Worm (Caenorhabditis elegans) whole organism, young adult: Measurements from ENCODE around the gene Y54H5A.2.

Experiments
- C06A6.2 ChIP-seq: fragments of 200-800 bp; sonication (Bioruptor generic); conservative IDR thresholded peaks from 2 replicates; pipeline ENCODE4 v1.3.6; 2022; ENCODE audit warnings: missing genetic modification characterization, missing compliant biosample characterization
- F33H1.4 ChIP-seq: fragments of 200-800 bp; sonication (Bioruptor generic); IDR thresholded peaks from 2 replicates; pipeline ENCODE4 v1.3.6; 2022; ENCODE audit warnings: missing genetic modification reagents, missing genetic modification characterization, missing compliant biosample characterization
- F39B2.1 ChIP-seq: fragments of 200-800 bp; sonication (Bioruptor generic); IDR thresholded peaks from 2 replicates; pipeline ENCODE4 v1.3.6; 2022; ENCODE audit warnings: missing genetic modification reagents, missing genetic modification characterization, missing compliant biosample characterization
- F55B11.4 ChIP-seq: sonication (generic microtip); optimal IDR thresholded peaks from 2 replicates; lab custom pipeline; 2016; ENCODE audit warnings: missing compliant biosample characterization, missing genetic modification characterization, borderline replicate concordance; ENCODE audit not compliant: insufficient read depth
- T07F8.4 ChIP-seq: sonication (generic microtip); optimal IDR thresholded peaks from 2 replicates; lab custom pipeline; 2016; ENCODE audit warnings: mild to moderate bottlenecking, missing genetic modification characterization, moderate library complexity, missing compliant biosample characterization
- T26A5.8 ChIP-seq: sonication (generic microtip); optimal IDR thresholded peaks from 2 replicates; lab custom pipeline; 2016; ENCODE audit warnings: missing genetic modification characterization, missing compliant biosample characterization
- Y56A3A.18 ChIP-seq: fragments of 200-800 bp; sonication (Bioruptor generic); IDR thresholded peaks from 2 replicates; pipeline ENCODE4 v1.3.6; 2022; ENCODE audit warnings: missing genetic modification reagents, missing genetic modification characterization, missing compliant biosample characterization
- Y95B8A.8 ChIP-seq: fragments of 200-800 bp; sonication (Bioruptor generic); IDR thresholded peaks from 2 replicates; pipeline ENCODE4 v1.3.6; 2022; ENCODE audit warnings: missing genetic modification reagents, missing genetic modification characterization, missing compliant biosample characterization
- ZK185.1 ChIP-seq: sonication (generic microtip); optimal IDR thresholded peaks from 2 replicates; lab custom pipeline; 2016; ENCODE audit warnings: mild to moderate bottlenecking, missing genetic modification characterization, missing compliant biosample characterization; ENCODE audit not compliant: poor library complexity, severe bottlenecking
- attf-3 ChIP-seq: fragments of 200-800 bp; sonication (Bioruptor generic); conservative IDR thresholded peaks from 2 replicates; pipeline ENCODE4 v1.3.6; 2022; ENCODE audit warnings: missing genetic modification reagents, missing genetic modification characterization, missing compliant biosample characterization
- attf-6 ChIP-seq: fragments of 200-800 bp; sonication (Bioruptor generic); IDR thresholded peaks from 2 replicates; pipeline ENCODE4 v1.3.6; 2022; ENCODE audit warnings: missing genetic modification reagents, missing genetic modification characterization, missing compliant biosample characterization
- bed-2 ChIP-seq: fragments of 200-800 bp; sonication (Bioruptor generic); IDR thresholded peaks from 2 replicates; pipeline ENCODE4 v1.3.6; 2022; ENCODE audit warnings: missing genetic modification reagents, missing genetic modification characterization, missing compliant biosample characterization
- ceh-91 ChIP-seq: fragments of 200-800 bp; sonication (Bioruptor generic); IDR thresholded peaks from 2 replicates; pipeline ENCODE4 v1.3.6; 2022; ENCODE audit warnings: missing genetic modification reagents, missing genetic modification characterization, missing compliant biosample characterization
- dox-1 ChIP-seq: fragments of 200-800 bp; sonication (Bioruptor generic); IDR thresholded peaks from 2 replicates; pipeline ENCODE4 v1.3.6; 2022; ENCODE audit warnings: missing genetic modification reagents, missing genetic modification characterization, missing compliant biosample characterization
- efl-1 ChIP-seq: fragments of 150-350 bp; optimal IDR thresholded peaks from 2 replicates; lab custom pipeline; 2014; ENCODE audit warnings: missing biosample characterization, missing genetic modification reagents, missing genetic modification characterization
- ekl-4 ChIP-seq: fragments of 200-800 bp; sonication (Bioruptor generic); IDR thresholded peaks from 2 replicates; pipeline ENCODE4 v1.3.6; 2022; ENCODE audit warnings: missing genetic modification reagents, missing genetic modification characterization, missing compliant biosample characterization
- hmg-1.2 ChIP-seq: fragments of 200-800 bp; sonication (Bioruptor generic); IDR thresholded peaks from 2 replicates; pipeline ENCODE4 v1.3.6; 2022; ENCODE audit warnings: missing genetic modification reagents, missing genetic modification characterization, missing compliant biosample characterization
- hrde-1 ChIP-seq: sonication (generic microtip); optimal IDR thresholded peaks from 2 replicates; lab custom pipeline; 2016; ENCODE audit warnings: missing genetic modification characterization, mild to moderate bottlenecking, missing compliant biosample characterization, moderate library complexity, missing genotype, missing genetic modification reagents, borderline replicate concordance
- let-607 ChIP-seq, 2 experiments: fragments of 200-800 bp in 1 of 2; sonication (Bioruptor generic) in 1 of 2; sonication (generic microtip) in 1 of 2; optimal IDR thresholded peaks; 2 replicates each; lab custom pipeline; 2016 to 2018; ENCODE audit warnings: mild to moderate bottlenecking in 2 of 2, missing compliant biosample characterization in 2 of 2, missing genetic modification characterization in 2 of 2, moderate library complexity in 2 of 2, missing genotype in 1 of 2
- lin-35 ChIP-seq, 3 experiments: fragments of 150-350 bp in 2 of 3; sonication (generic microtip) in 1 of 3; optimal IDR thresholded peaks; 2 replicates each; lab custom pipeline; 2014 to 2018; ENCODE audit warnings: missing biosample characterization in 3 of 3, missing genetic modification characterization in 3 of 3, missing genetic modification reagents in 3 of 3
- lin-54 ChIP-seq: fragments of 200-800 bp; sonication (Bioruptor generic); optimal IDR thresholded peaks from 2 replicates; lab custom pipeline; 2018; ENCODE audit warnings: mild to moderate bottlenecking, missing genetic modification characterization, missing compliant biosample characterization
- madf-3 ChIP-seq: fragments of 200-800 bp; sonication (Bioruptor generic); IDR thresholded peaks from 2 replicates; pipeline ENCODE4 v1.3.6; 2022; ENCODE audit warnings: missing genetic modification reagents, missing genetic modification characterization, missing compliant biosample characterization
- madf-6 ChIP-seq: fragments of 200-800 bp; sonication (Bioruptor generic); IDR thresholded peaks from 2 replicates; pipeline ENCODE4 v1.3.6; 2022; ENCODE audit warnings: missing genetic modification reagents, missing genetic modification characterization, missing compliant biosample characterization
- mcd-1 ChIP-seq: fragments of 200-800 bp; sonication (Bioruptor generic); IDR thresholded peaks from 2 replicates; pipeline ENCODE4 v1.3.6; 2022; ENCODE audit warnings: missing genetic modification reagents, missing genetic modification characterization, missing compliant biosample characterization
- mel-28 ChIP-seq: sonication (generic microtip); optimal IDR thresholded peaks from 2 replicates; lab custom pipeline; 2016; ENCODE audit warnings: borderline replicate concordance, mild to moderate bottlenecking, missing genetic modification characterization, missing compliant biosample characterization
- mes-4 ChIP-seq: sonication (generic microtip); optimal IDR thresholded peaks from 2 replicates; lab custom pipeline; 2016; ENCODE audit warnings: missing genotype, missing genetic modification characterization, missing compliant biosample characterization
- nfya-1 ChIP-seq: sonication (generic microtip); optimal IDR thresholded peaks from 2 replicates; lab custom pipeline; 2017; ENCODE audit warnings: antibody characterized with exemption, missing compliant biosample characterization, missing genetic modification characterization, borderline replicate concordance; ENCODE audit not compliant: insufficient read depth
- nfya-2 ChIP-seq: fragments of 200-800 bp; sonication (Bioruptor generic); IDR thresholded peaks from 2 replicates; pipeline ENCODE4 v1.3.6; 2022; ENCODE audit warnings: missing genetic modification reagents, missing genetic modification characterization, missing compliant biosample characterization
- nhr-120 ChIP-seq: fragments of 200-800 bp; sonication (Bioruptor generic); IDR thresholded peaks from 2 replicates; pipeline ENCODE4 v1.3.6; 2022; ENCODE audit warnings: missing genetic modification characterization, missing compliant biosample characterization
- nhr-80 ChIP-seq: sonication (generic microtip); optimal IDR thresholded peaks from 2 replicates; lab custom pipeline; 2016; ENCODE audit warnings: missing genetic modification characterization, missing compliant biosample characterization
- pbrm-1 ChIP-seq: fragments of 200-800 bp; sonication (Bioruptor generic); IDR thresholded peaks from 2 replicates; pipeline ENCODE4 v1.3.6; 2022; ENCODE audit warnings: missing genetic modification reagents, missing genetic modification characterization, missing compliant biosample characterization
- rec-8 ChIP-seq, 2 experiments: sonication (generic microtip); optimal IDR thresholded peaks; 2 replicates each; lab custom pipeline; 2016; ENCODE audit warnings: mild to moderate bottlenecking in 2 of 2, missing genetic modification characterization in 2 of 2, missing genetic modification reagents in 2 of 2, missing genotype in 2 of 2, missing biosample characterization in 1 of 2, missing compliant biosample characterization in 1 of 2, moderate library complexity in 1 of 2
- tbp1 ChIP-seq: fragments of 200-800 bp; sonication (Bioruptor generic); optimal IDR thresholded peaks from 2 replicates; lab custom pipeline; 2018; ENCODE audit warnings: mild to moderate bottlenecking, missing genetic modification characterization, missing compliant biosample characterization
- unc-130 ChIP-seq: sonication (generic microtip); optimal IDR thresholded peaks from 2 replicates; lab custom pipeline; 2016; ENCODE audit warnings: missing genetic modification reagents, missing genetic modification characterization, missing compliant biosample characterization
- ztf-18 ChIP-seq: sonication (generic microtip); optimal IDR thresholded peaks from 2 replicates; lab custom pipeline; 2016; ENCODE audit warnings: missing genotype, mild to moderate bottlenecking, missing genetic modification characterization, missing compliant biosample characterization
- ztf-28 ChIP-seq: fragments of 200-800 bp; sonication (Bioruptor generic); IDR thresholded peaks from 2 replicates; pipeline ENCODE4 v1.3.6; 2022; ENCODE audit warnings: missing genetic modification reagents, missing genetic modification characterization, missing compliant biosample characterization

The Y54H5A.2 gene

ce11 chrIII:5190179-5190578 is 40.8 kb upstream of the Y54H5A.2 start:
- TF ChIP-seq attf-3 (GFP tag; lab: Robert Waterston, UW): 0 out of 2 replicates have a peak, but pooled peaks have one; percentile 16
- no peak for TF ChIP-seq T26A5.8 (tag; lab: Kevin White, UChicago)
- TF ChIP-seq madf-6 (GFP tag; lab: Robert Waterston, UW): peak; percentile 63
- TF ChIP-seq mel-28 (tag; lab: Kevin White, UChicago): no peak
- TF ChIP-seq mcd-1 (GFP tag; lab: Robert Waterston, UW): 0 out of 2 replicates have a peak, but pooled peaks have one; percentile 28
- TF ChIP-seq unc-130 (GFP tag; lab: Kevin White, UChicago): peak; percentile 26
- peak; percentile 80 for TF ChIP-seq lin-54 (GFP tag; lab: Kevin White, UChicago)
- TF ChIP-seq ZK185.1: no peak
- peak in 1 of 3 experiments; percentile 16 for TF ChIP-seq lin-35 (GFP tag; optimal IDR thresholded peaks at IDR 0.05; lab: Kevin White, UChicago)
- peak; percentile 37 for TF ChIP-seq F33H1.4
- peak; percentile 42 for TF ChIP-seq efl-1 (GFP tag; lab: Kevin White, UChicago)

ce11 chrIII:5188426-5188825 is 39.0 kb upstream of the Y54H5A.2 start, which contains the start of gene K10D2.8:
Gene K10D2.8 (plus strand): TSS chrIII:5188726.
- TF ChIP-seq mes-4 (tag; lab: Kevin White, UChicago) (no peak), efl-1 (GFP tag; lab: Kevin White, UChicago) (no peak), ekl-4 (GFP tag; lab: Robert Waterston, UW) (0 out of 2 replicates have a peak, but pooled peaks have one; percentile 2), T07F8.4 (tag; lab: Kevin White, UChicago) (no peak), attf-6 (no peak), nfya-2 (GFP tag; lab: Robert Waterston, UW) (no peak)

ce11 chrIII:5185620-5186019 is 36.2 kb upstream of the Y54H5A.2 start, which contains the start of gene pup-2:
Gene pup-2 (plus strand): TSS chrIII:5185920.
- no peak for TF ChIP-seq F55B11.4 (tag; lab: Kevin White, UChicago)
- TF ChIP-seq, all 124 proteins: peak for 0

ce11 chrIII:5183372-5183771 is 34.0 kb upstream of the Y54H5A.2 start:
- TF ChIP-seq mes-4 (tag; lab: Kevin White, UChicago): no peak
- no peak for TF ChIP-seq madf-6 (GFP tag; lab: Robert Waterston, UW)
- no peak for TF ChIP-seq F39B2.1
- no peak for TF ChIP-seq nfya-1 (tag; lab: Kevin White, UChicago)
- TF ChIP-seq lin-54 (GFP tag; lab: Kevin White, UChicago): no peak
- no peak for TF ChIP-seq Y56A3A.18 (GFP tag; lab: Robert Waterston, UW)
- TF ChIP-seq Y95B8A.8 (GFP tag; lab: Robert Waterston, UW): no peak
- TF ChIP-seq madf-3: no peak
- TF ChIP-seq pbrm-1 (GFP tag; lab: Robert Waterston, UW): no peak
- no peak for TF ChIP-seq nhr-80 (tag; lab: Kevin White, UChicago)
- TF ChIP-seq bed-2 (GFP tag; lab: Robert Waterston, UW): no peak
- no peak for TF ChIP-seq C06A6.2
- TF ChIP-seq let-607 (tag; optimal IDR thresholded peaks at IDR 0.05; lab: Kevin White, UChicago): no peak
- TF ChIP-seq ztf-18: no peak
- TF ChIP-seq nhr-120: no peak

- TF ChIP-seq hmg-1.2 (GFP tag; lab: Robert Waterston, UW): peak; percentile 74; the same call in 1 of the 2 replicates
- TF ChIP-seq hrde-1 (tag; lab: Kevin White, UChicago): no peak
- TF ChIP-seq ztf-28 (GFP tag; lab: Robert Waterston, UW): no peak
- TF ChIP-seq ceh-91 (GFP tag; lab: Robert Waterston, UW): no peak
- TF ChIP-seq attf-3 (GFP tag; lab: Robert Waterston, UW): no peak
- no peak; the same call in 1 of the 2 replicates for TF ChIP-seq dox-1 (GFP tag; lab: Robert Waterston, UW)
- TF ChIP-seq tbp1: no peak
- TF ChIP-seq rec-8 (tag; optimal IDR thresholded peaks at IDR 0.05; lab: Kevin White, UChicago): no peak
Measured at ce11 chrIII:5181641-5182040, 32.3 kb upstream of the Y54H5A.2 start.
